Worm (Caenorhabditis elegans) whole organism, young adult: ENCODE measurements around the gene ZC190.8.

Experiments
- K11D2.4 ChIP-seq: fragments of 200-800 bp; sonication (Bioruptor generic); IDR thresholded peaks from 2 replicates; pipeline ENCODE4 v1.3.6; 2022; ENCODE audit warnings: missing genetic modification reagents, missing genetic modification characterization, missing compliant biosample characterization
- aptf-2 ChIP-seq: fragments of 200-800 bp; sonication (Bioruptor generic); conservative IDR thresholded peaks from 2 replicates; pipeline ENCODE4 v1.3.6; 2022; ENCODE audit warnings: missing genetic modification reagents, missing genetic modification characterization, missing compliant biosample characterization
- dpl-1 ChIP-seq: fragments of 150-350 bp; optimal IDR thresholded peaks from 2 replicates; lab custom pipeline; 2014; ENCODE audit warnings: missing biosample characterization, missing genetic modification reagents, missing genetic modification characterization
- efl-1 ChIP-seq: fragments of 150-350 bp; optimal IDR thresholded peaks from 2 replicates; lab custom pipeline; 2014; ENCODE audit warnings: missing biosample characterization, missing genetic modification reagents, missing genetic modification characterization
- hmg-20 ChIP-seq: fragments of 200-800 bp; sonication (Bioruptor generic); IDR thresholded peaks from 2 replicates; pipeline ENCODE4 v1.3.6; 2022; ENCODE audit warnings: missing genetic modification reagents, missing genetic modification characterization, missing compliant biosample characterization
- hsf-1 ChIP-seq: fragments of 200-800 bp; sonication (Bioruptor generic); IDR thresholded peaks from 2 replicates; pipeline ENCODE4 v1.3.6; 2022; ENCODE audit warnings: missing genetic modification reagents, missing genetic modification characterization, missing compliant biosample characterization
- lin-26 ChIP-seq: fragments of 200-800 bp; sonication (Bioruptor generic); IDR thresholded peaks from 2 replicates; pipeline ENCODE4 v1.3.6; 2022; ENCODE audit warnings: missing genetic modification reagents, missing genetic modification characterization, missing compliant biosample characterization
- lin-35 ChIP-seq, 3 experiments: fragments of 150-350 bp in 2 of 3; sonication (generic microtip) in 1 of 3; optimal IDR thresholded peaks; 2 replicates each; lab custom pipeline; 2014 to 2018; ENCODE audit warnings: missing biosample characterization in 3 of 3, missing genetic modification characterization in 3 of 3, missing genetic modification reagents in 3 of 3
- madf-10 ChIP-seq: sonication (generic microtip); optimal IDR thresholded peaks from 2 replicates; lab custom pipeline; 2016; ENCODE audit warnings: mild to moderate bottlenecking, missing genetic modification characterization, missing compliant biosample characterization
- mes-4 ChIP-seq: sonication (generic microtip); optimal IDR thresholded peaks from 2 replicates; lab custom pipeline; 2016; ENCODE audit warnings: missing genotype, missing genetic modification characterization, missing compliant biosample characterization
- sea-2 ChIP-seq: fragments of 200-800 bp; sonication (Bioruptor generic); IDR thresholded peaks from 2 replicates; pipeline ENCODE4 v1.3.6; 2022; ENCODE audit warnings: missing genetic modification characterization, missing compliant biosample characterization
- ztf-26 ChIP-seq: sonication (generic microtip); optimal IDR thresholded peaks from 2 replicates; lab custom pipeline; 2017; ENCODE audit warnings: missing genetic modification characterization, missing compliant biosample characterization

- no peak for TF ChIP-seq hmg-20 (GFP tag; lab: Robert Waterston, UW)
- TF ChIP-seq aptf-2 (GFP tag; lab: Robert Waterston, UW) = no peak
- TF ChIP-seq hsf-1 (GFP tag; lab: Robert Waterston, UW) = no peak
- no peak for TF ChIP-seq K11D2.4 (GFP tag; lab: Robert Waterston, UW)
- TF ChIP-seq mes-4 (tag; lab: Kevin White, UChicago) = no peak
- no peak for TF ChIP-seq madf-10 (tag; lab: Kevin White, UChicago)
- TF ChIP-seq efl-1 = no peak
- TF ChIP-seq ztf-26 (tag; lab: Kevin White, UChicago) = no peak
- no peak for TF ChIP-seq dpl-1 (GFP tag; lab: Kevin White, UChicago)
- no peak for TF ChIP-seq sea-2
- no peak for TF ChIP-seq lin-26 (GFP tag; lab: Robert Waterston, UW)
- TF ChIP-seq lin-35 (GFP tag; optimal IDR thresholded peaks at IDR 0.05; lab: Kevin White, UChicago) = no peak
These were observed 32.9 kb downstream of the ZC190.8 start for ce11 chrV:8654460-8655419.
